Fruit fly (Drosophila melanogaster): Measurements from ENCODE around the gene CG43783.
A peak's percentile ranks its signal among the peaks of the same experiment; 100 is the strongest.

CG43783 gene

dm6 chr3L:8925679-8926078 is 28.4 kb downstream of the CG43783 start:
- TF ChIP-seq CG9727 (GFP tag; optimal IDR thresholded peaks at IDR 0.05) (no peak), GATAe (GFP tag; conservative IDR thresholded peaks at IDR 0.05) (no peak), ind (GFP tag; optimal IDR thresholded peaks at IDR 0.05) (no peak), CG11504 (tag; optimal IDR thresholded peaks at IDR 0.05) (peak; percentile 14), E2f1 (GFP tag; IDR thresholded peaks at IDR 0.05) (no peak), TFAM (GFP tag; optimal IDR thresholded peaks at IDR 0.05) (no peak), PHDP (tag; optimal IDR thresholded peaks at IDR 0.05) (peak; percentile 5), CG11723 (GFP tag; optimal IDR thresholded peaks at IDR 0.05) (peak; percentile 2), CG4404 (GFP tag; IDR thresholded peaks at IDR 0.05) (no peak), ash1 (GFP tag; optimal IDR thresholded peaks at IDR 0.05) (no peak), CG31441 (GFP tag; IDR thresholded peaks at IDR 0.05) (0 out of 2 replicates have a peak, but pooled peaks have one; percentile 35), CG16815 (GFP tag; optimal IDR thresholded peaks at IDR 0.05) (no peak), CG15696 (tag; optimal IDR thresholded peaks at IDR 0.05) (peak; percentile 33), zen (tag; optimal IDR thresholded peaks at IDR 0.05) (no peak), en (GFP tag; optimal IDR thresholded peaks at IDR 0.05) (no peak), NFAT (GFP tag; IDR thresholded peaks at IDR 0.05) (no peak), CG6791 (GFP tag; IDR thresholded peaks at IDR 0.05; ENCODE audit: partially characterized antibody) (no peak), pan (optimal IDR thresholded peaks at IDR 0.05) (no peak), pan (GFP tag; optimal IDR thresholded peaks at IDR 0.05 in 1 of 2, IDR thresholded peaks at IDR 0.05 in 1 of 2) (no peak), CG32772 (GFP tag; IDR thresholded peaks at IDR 0.05) (no peak), pzg (GFP tag; optimal IDR thresholded peaks at IDR 0.05) (no peak), wor (GFP tag; IDR thresholded peaks at IDR 0.05) (no peak), eve (GFP tag; optimal IDR thresholded peaks at IDR 0.05) (peak in 1 of 2 experiments; percentile 24), ken (GFP tag; IDR thresholded peaks at IDR 0.05) (peak; percentile 59), CG17802 (tag; optimal IDR thresholded peaks at IDR 0.05) (no peak), pb (GFP tag; optimal IDR thresholded peaks at IDR 0.05) (no peak), usp (GFP tag; optimal IDR thresholded peaks at IDR 0.05) (no peak), CG1832 (GFP tag; optimal IDR thresholded peaks at IDR 0.05) (no peak), CG8765 (GFP tag; IDR thresholded peaks at IDR 0.05) (no peak), CG3065 (GFP tag; optimal IDR thresholded peaks at IDR 0.05) (no peak), Poxn (GFP tag; IDR thresholded peaks at IDR 0.05) (no peak), sqz (GFP tag; optimal IDR thresholded peaks at IDR 0.05) (peak; percentile 14), CoRest (tag; optimal IDR thresholded peaks at IDR 0.05) (peak; percentile 33), eyg (GFP tag; optimal IDR thresholded peaks at IDR 0.05) (no peak), CG15601 (tag; optimal IDR thresholded peaks at IDR 0.05) (peak; percentile 88), CG12104 (GFP tag; optimal IDR thresholded peaks at IDR 0.05) (peak; percentile 10), run (tag; optimal IDR thresholded peaks at IDR 0.05) (no peak), Rx (GFP tag; IDR thresholded peaks at IDR 0.05) (no peak), CG12744 (GFP tag; optimal IDR thresholded peaks at IDR 0.05) (no peak), phol (tag; optimal IDR thresholded peaks at IDR 0.05) (no peak), CkIIα-i1 (GFP tag; IDR thresholded peaks at IDR 0.05) (no peak), dpn (GFP tag; optimal IDR thresholded peaks at IDR 0.05) (no peak), Scr (GFP tag; IDR thresholded peaks at IDR 0.05; ENCODE audit: partially characterized antibody) (no peak), odd (GFP tag; optimal IDR thresholded peaks at IDR 0.05) (peak; percentile 63), schlank (tag; optimal IDR thresholded peaks at IDR 0.05) (no peak), da (GFP tag; optimal IDR thresholded peaks at IDR 0.05) (no peak), CG13624 (GFP tag; optimal IDR thresholded peaks at IDR 0.05) (no peak), ewg (GFP tag; optimal IDR thresholded peaks at IDR 0.05) (peak; percentile 10), CG32532 (GFP tag; IDR thresholded peaks at IDR 0.05) (no peak), hbn (GFP tag; IDR thresholded peaks at IDR 0.05; ENCODE audit: partially characterized antibody) (no peak), Blimp-1 (GFP tag; optimal IDR thresholded peaks at IDR 0.05) (peak; percentile 94), CG18619 (GFP tag; optimal IDR thresholded peaks at IDR 0.05) (no peak)

Data from whole organism, embryonic.